Worm (Caenorhabditis elegans) whole organism, L4 larva: ENCODE data around the gene M01A8.1.

Experiments
- F10B5.3 ChIP-seq: sonication (generic microtip); optimal IDR thresholded peaks from 2 replicates; lab custom pipeline; 2016; ENCODE audit warnings: mild to moderate bottlenecking, missing genetic modification characterization, missing compliant biosample characterization
- Y48G9A.11 ChIP-seq: fragments of 200-800 bp; sonication (Bioruptor generic); IDR thresholded peaks from 2 replicates; pipeline ENCODE4 v1.3.6; 2022; ENCODE audit warnings: missing genetic modification reagents, missing genetic modification characterization, missing compliant biosample characterization
- aha-1 ChIP-seq: fragments of 150-350 bp; peaks from one replicate; lab custom pipeline; 2014; ENCODE audit warnings: missing biosample characterization, missing genetic modification characterization
- aly-2 ChIP-seq: sonication (generic microtip); optimal IDR thresholded peaks from 2 replicates; lab custom pipeline; 2018; ENCODE audit warnings: missing biosample characterization, missing genetic modification characterization
- ama-1 ChIP-seq: fragments of 150-350 bp; optimal IDR thresholded peaks from 2 replicates; lab custom pipeline; 2014; ENCODE audit warnings: inconsistent platforms, mixed read lengths
- ceh-28 ChIP-seq: fragments of 150-350 bp; optimal IDR thresholded peaks from 2 replicates; lab custom pipeline; 2014; ENCODE audit warnings: missing biosample characterization, missing genetic modification reagents, missing genetic modification characterization
- ces-1 ChIP-seq: fragments of 150-350 bp; sonication (generic microtip); optimal IDR thresholded peaks from 4 replicates; lab custom pipeline; 2014; ENCODE audit warnings: missing biosample characterization, missing genetic modification reagents, missing genetic modification characterization
- daf-16 ChIP-seq, 3 experiments: sonication (generic microtip); optimal IDR thresholded peaks; 2 replicates each; lab custom pipeline; 2016 to 2017; ENCODE audit warnings: missing genetic modification characterization in 3 of 3, missing genetic modification reagents in 3 of 3, mild to moderate bottlenecking in 2 of 3, missing compliant biosample characterization in 2 of 3, missing biosample characterization in 1 of 3, moderate library complexity in 1 of 3
- dmd-6 ChIP-seq: fragments of 200-800 bp; sonication (Bioruptor generic); IDR thresholded peaks from 2 replicates; pipeline ENCODE4 v1.3.6; 2022; ENCODE audit warnings: missing genetic modification reagents, missing genetic modification characterization, missing compliant biosample characterization
- dve-1 ChIP-seq: sonication (generic microtip); optimal IDR thresholded peaks from 2 replicates; lab custom pipeline; 2017; ENCODE audit warnings: antibody characterized with exemption, mild to moderate bottlenecking, missing genetic modification characterization, missing compliant biosample characterization; ENCODE audit not compliant: insufficient read depth
- fkh-10 ChIP-seq: fragments of 150-350 bp; optimal IDR thresholded peaks from 2 replicates; lab custom pipeline; 2014; ENCODE audit warnings: missing biosample characterization, missing genetic modification reagents, missing genetic modification characterization
- hif-1 ChIP-seq, 2 experiments: sonication (generic microtip); optimal IDR thresholded peaks; 2 replicates each; lab custom pipeline; 2016 to 2017; ENCODE audit warnings: missing compliant biosample characterization in 2 of 2, missing genetic modification characterization in 2 of 2, missing genetic modification reagents in 2 of 2, missing genotype in 2 of 2, mild to moderate bottlenecking in 1 of 2
- hlh-11 ChIP-seq: fragments of 200-800 bp; sonication (Bioruptor generic); optimal IDR thresholded peaks from 2 replicates; lab custom pipeline; 2018; ENCODE audit warnings: mild to moderate bottlenecking, missing genetic modification characterization, missing compliant biosample characterization
- hlh-30 ChIP-seq: sonication (generic microtip); optimal IDR thresholded peaks from 2 replicates; lab custom pipeline; 2017; ENCODE audit warnings: antibody characterized with exemption, mild to moderate bottlenecking, missing genetic modification characterization, missing compliant biosample characterization; ENCODE audit not compliant: insufficient read depth
- lim-7 ChIP-seq: fragments of 200-800 bp; sonication (Bioruptor generic); IDR thresholded peaks from 2 replicates; pipeline ENCODE4 v1.3.6; 2022; ENCODE audit warnings: missing genetic modification characterization, missing compliant biosample characterization
- lin-1 ChIP-seq: fragments of 200-800 bp; sonication (Bioruptor generic); IDR thresholded peaks from 2 replicates; pipeline ENCODE4 v1.3.6; 2022; ENCODE audit warnings: missing genetic modification reagents, missing genetic modification characterization, missing compliant biosample characterization
- lin-15B ChIP-seq: fragments of 150-350 bp; sonication (generic microtip); optimal IDR thresholded peaks from 3 replicates; lab custom pipeline; 2014; ENCODE audit warnings: missing biosample characterization, missing genetic modification characterization
- lir-3 ChIP-seq: sonication (generic microtip); optimal IDR thresholded peaks from 2 replicates; lab custom pipeline; 2016; ENCODE audit warnings: mild to moderate bottlenecking, missing genetic modification characterization, missing compliant biosample characterization
- lsy-2 ChIP-seq, 2 experiments: fragments of 150-350 bp in 1 of 2; sonication (generic microtip) in 1 of 2; optimal IDR thresholded peaks; 2 replicates each; lab custom pipeline; 2014 to 2017; ENCODE audit warnings: missing biosample characterization in 2 of 2, missing genetic modification characterization in 2 of 2
- madf-5 ChIP-seq, 2 experiments: fragments of 200-800 bp; sonication (Bioruptor generic); IDR thresholded peaks; 2 replicates each; pipeline ENCODE4 v1.3.6; 2022; ENCODE audit warnings: missing compliant biosample characterization in 2 of 2, missing genetic modification characterization in 2 of 2
- mdl-1 ChIP-seq, 2 experiments: fragments of 150-350 bp in 1 of 2; sonication (generic microtip) in 1 of 2; optimal IDR thresholded peaks; 2 replicates each; lab custom pipeline; 2014 to 2017; ENCODE audit warnings: missing biosample characterization in 2 of 2, missing genetic modification characterization in 2 of 2
- mep-1 ChIP-seq: fragments of 150-350 bp; sonication (generic microtip); optimal IDR thresholded peaks from 3 replicates; lab custom pipeline; 2014; ENCODE audit warnings: missing biosample characterization, missing genetic modification characterization
- mxl-2 ChIP-seq: fragments of 200-800 bp; sonication (Bioruptor generic); conservative IDR thresholded peaks from 2 replicates; pipeline ENCODE4 v1.3.6; 2022; ENCODE audit warnings: missing genetic modification reagents, missing genetic modification characterization, missing compliant biosample characterization
- nhr-102 ChIP-seq: sonication (generic microtip); optimal IDR thresholded peaks from 2 replicates; lab custom pipeline; 2016; ENCODE audit warnings: mild to moderate bottlenecking, missing genetic modification characterization, moderate library complexity, missing compliant biosample characterization
- nhr-111 ChIP-seq: fragments of 200-800 bp; sonication (Bioruptor generic); optimal IDR thresholded peaks from 2 replicates; lab custom pipeline; 2018; ENCODE audit warnings: mild to moderate bottlenecking, missing genetic modification characterization, missing compliant biosample characterization
- nhr-25 ChIP-seq: sonication (generic microtip); optimal IDR thresholded peaks from 2 replicates; lab custom pipeline; 2017; ENCODE audit warnings: missing genetic modification characterization, mild to moderate bottlenecking, missing compliant biosample characterization, antibody characterized with exemption, moderate library complexity, borderline replicate concordance; ENCODE audit not compliant: insufficient read depth
- nhr-28 ChIP-seq: fragments of 150-350 bp; optimal IDR thresholded peaks from 2 replicates; lab custom pipeline; 2014; ENCODE audit warnings: missing biosample characterization, missing genetic modification characterization
- nhr-48 ChIP-seq: sonication (generic microtip); optimal IDR thresholded peaks from 2 replicates; lab custom pipeline; 2016; ENCODE audit warnings: mild to moderate bottlenecking, missing genetic modification characterization, missing compliant biosample characterization
- nhr-6 ChIP-seq: fragments of 150-350 bp; optimal IDR thresholded peaks from 2 replicates; lab custom pipeline; 2014; ENCODE audit warnings: missing biosample characterization, missing genetic modification characterization
- nhr-77 ChIP-seq: fragments of 150-350 bp; optimal IDR thresholded peaks from 2 replicates; lab custom pipeline; 2014; ENCODE audit warnings: missing biosample characterization, missing genetic modification characterization
- pqm-1 ChIP-seq: sonication (generic microtip); optimal IDR thresholded peaks from 2 replicates; lab custom pipeline; 2017; ENCODE audit warnings: missing biosample characterization, missing genetic modification characterization
- rbr-2 ChIP-seq: sonication (generic microtip); optimal IDR thresholded peaks from 2 replicates; lab custom pipeline; 2016; ENCODE audit warnings: missing genotype, missing genetic modification characterization, missing compliant biosample characterization
- sdz-12 ChIP-seq: fragments of 200-800 bp; sonication (Bioruptor generic); optimal IDR thresholded peaks from 2 replicates; lab custom pipeline; 2018; ENCODE audit warnings: mild to moderate bottlenecking, missing genetic modification characterization, missing compliant biosample characterization
- snpc-4 ChIP-seq: fragments of 150-350 bp; optimal IDR thresholded peaks from 2 replicates; lab custom pipeline; 2014; ENCODE audit warnings: missing biosample characterization, missing genetic modification characterization
- spr-3 ChIP-seq: fragments of 200-800 bp; sonication (Bioruptor generic); optimal IDR thresholded peaks from 2 replicates; lab custom pipeline; 2018; ENCODE audit warnings: mild to moderate bottlenecking, missing genetic modification characterization, missing compliant biosample characterization
- unc-130 ChIP-seq: sonication (generic microtip); optimal IDR thresholded peaks from 2 replicates; lab custom pipeline; 2016; ENCODE audit warnings: missing genetic modification reagents, missing genetic modification characterization, missing compliant biosample characterization
- unc-62 ChIP-seq, 3 experiments: fragments of 150-350 bp in 1 of 3; sonication (generic microtip); optimal IDR thresholded peaks in 2 of 3; peaks in 1 of 3; 1 replicate in 1 of 3; 2 replicates in 2 of 3; lab custom pipeline; 2014 to 2017; ENCODE audit warnings: missing biosample characterization in 3 of 3, missing genetic modification characterization in 3 of 3, missing genetic modification reagents in 3 of 3, missing genotype in 1 of 3
- vab-7 ChIP-seq: fragments of 200-800 bp; sonication (Bioruptor generic); IDR thresholded peaks from 2 replicates; pipeline ENCODE4 v1.3.6; 2022; ENCODE audit warnings: missing genetic modification reagents, missing genetic modification characterization, missing compliant biosample characterization
- zag-1 ChIP-seq: fragments of 150-350 bp; optimal IDR thresholded peaks from 2 replicates; lab custom pipeline; 2014; ENCODE audit warnings: missing biosample characterization, missing genetic modification characterization
- zfp-2 ChIP-seq: sonication (generic microtip); optimal IDR thresholded peaks from 2 replicates; lab custom pipeline; 2016; ENCODE audit warnings: mild to moderate bottlenecking, missing genetic modification characterization, missing compliant biosample characterization
- ztf-7 ChIP-seq: fragments of 150-350 bp; optimal IDR thresholded peaks from 2 replicates; lab custom pipeline; 2014; ENCODE audit warnings: missing biosample characterization, missing genetic modification characterization

M01A8.1 gene

ce11 chrIII:9254988-9255387 is 2.1 kb upstream of the M01A8.1 start (continued):
- TF ChIP-seq spr-3 (GFP tag; lab: Kevin White, UChicago) (no peak), hif-1 (tag; optimal IDR thresholded peaks at IDR 0.05; lab: Kevin White, UChicago) (peak in 1 of 2 experiments; percentile 26), zag-1 (tag; lab: Kevin White, UChicago) (no peak), daf-16 (GFP tag; optimal IDR thresholded peaks at IDR 0.05; lab: Kevin White, UChicago) (no peak), daf-16 (tag; optimal IDR thresholded peaks at IDR 0.05; lab: Kevin White, UChicago) (peak; percentile 63), F10B5.3 (tag; lab: Kevin White, UChicago) (no peak), madf-5 (GFP tag; IDR thresholded peaks at IDR 0.05; lab: Robert Waterston, UW) (no peak), Y48G9A.11 (GFP tag; lab: Robert Waterston, UW) (no peak), nhr-25 (tag; lab: Kevin White, UChicago) (no peak), aly-2 (tag; lab: Kevin White, UChicago) (no peak), ztf-7 (tag; lab: Kevin White, UChicago) (no peak), lin-1 (GFP tag; lab: Robert Waterston, UW) (no peak), mdl-1 (tag; optimal IDR thresholded peaks at IDR 0.05; lab: Kevin White, UChicago) (no peak), rbr-2 (tag; lab: Kevin White, UChicago) (no peak), nhr-102 (peak; percentile 20), dmd-6 (GFP tag; lab: Robert Waterston, UW) (no peak; the same call in 1 of the 2 replicates), pqm-1 (peak; percentile 61), ces-1 (GFP tag; lab: Kevin White, UChicago) (no peak), snpc-4 (tag; lab: Kevin White, UChicago) (no peak), vab-7 (GFP tag; lab: Robert Waterston, UW) (no peak), nhr-48 (tag; lab: Kevin White, UChicago) (no peak), nhr-111 (GFP tag; lab: Kevin White, UChicago) (no peak), mep-1 (tag; lab: Kevin White, UChicago) (no peak), hlh-30 (tag; lab: Kevin White, UChicago) (peak; percentile 51), nhr-6 (no peak)
- TF ChIP-seq, all 104 proteins: peak for 10

DNA sequence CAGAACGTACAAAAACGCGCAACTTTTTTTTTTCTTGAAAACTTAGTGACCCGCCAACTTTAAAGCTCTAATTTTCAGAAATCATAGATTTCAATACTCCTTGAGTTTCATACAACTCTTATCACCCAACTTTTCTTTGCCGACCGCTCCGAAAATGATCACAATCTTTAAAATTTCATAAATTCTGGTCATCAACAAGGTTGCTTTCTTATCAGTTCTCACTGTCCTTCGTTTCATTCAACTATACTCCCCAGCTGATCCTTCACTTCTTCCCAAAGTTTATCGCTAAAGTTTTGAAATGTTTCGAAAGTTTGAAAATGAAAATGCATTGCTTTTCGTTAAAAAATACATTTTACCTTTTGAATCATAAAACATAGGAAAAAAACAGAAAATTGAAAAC is 1.3 kb upstream of the M01A8.1 start:
- TF ChIP-seq pqm-1 (peak; percentile 88), nhr-28 (tag; lab: Kevin White, UChicago) (peak; percentile 62), hlh-11 (peak; percentile 63), fkh-10 (no peak), dve-1 (tag; lab: Kevin White, UChicago) (peak; percentile 58), sdz-12 (GFP tag; lab: Kevin White, UChicago) (no peak), dmd-6 (GFP tag; lab: Robert Waterston, UW) (peak; percentile 68), nhr-77 (tag; lab: Kevin White, UChicago) (peak; percentile 3), daf-16 (GFP tag; optimal IDR thresholded peaks at IDR 0.05; lab: Kevin White, UChicago) (no peak), daf-16 (tag; optimal IDR thresholded peaks at IDR 0.05; lab: Kevin White, UChicago) (peak; percentile 85), ceh-28 (tag; lab: Kevin White, UChicago) (no peak), hlh-30 (tag; lab: Kevin White, UChicago) (peak; percentile 28)

DNA sequence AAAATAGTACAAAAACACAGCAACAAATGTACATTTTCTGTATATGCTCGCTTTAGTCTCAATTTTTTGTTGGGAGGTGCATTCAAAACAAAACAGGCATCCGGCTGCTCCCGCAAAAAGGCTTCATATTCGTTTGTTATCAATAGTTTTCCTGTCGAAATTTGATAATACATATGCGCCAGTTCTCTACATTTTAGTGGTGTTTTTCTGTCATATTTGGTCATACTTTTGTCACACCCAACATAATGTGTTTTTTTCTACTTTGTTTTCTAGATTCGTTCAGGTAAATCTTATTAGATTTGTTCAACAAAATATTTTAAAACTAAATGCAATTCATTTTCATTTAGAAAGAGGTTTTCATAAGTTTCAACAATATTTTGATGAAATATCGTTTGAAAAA is 1.4 kb downstream of the M01A8.1 start:
- TF ChIP-seq lsy-2 (tag; optimal IDR thresholded peaks at IDR 0.05; lab: Kevin White, UChicago) (no peak), nhr-48 (tag; lab: Kevin White, UChicago) (no peak), vab-7 (GFP tag; lab: Robert Waterston, UW) (no peak), nhr-77 (tag; lab: Kevin White, UChicago) (no peak), aha-1 (peak; percentile 96), sdz-12 (GFP tag; lab: Kevin White, UChicago) (no peak), unc-62 (GFP tag; optimal IDR thresholded peaks at IDR 0.05 in 1 of 2; lab: Kevin White, UChicago) (no peak), unc-62 (tag; optimal IDR thresholded peaks at IDR 0.05; lab: Kevin White, UChicago) (no peak), lin-15B (tag; lab: Kevin White, UChicago) (no peak), mxl-2 (no peak), pqm-1 (peak; percentile 20), hlh-30 (tag; lab: Kevin White, UChicago) (no peak), dve-1 (tag; lab: Kevin White, UChicago) (peak; percentile 26), ztf-7 (tag; lab: Kevin White, UChicago) (no peak), ama-1 (lab: Kevin White, UChicago) (no peak), nhr-28 (tag; lab: Kevin White, UChicago) (peak; percentile 40), dmd-6 (GFP tag; lab: Robert Waterston, UW) (peak; percentile 28; the same call in 1 of the 2 replicates), daf-16 (GFP tag; optimal IDR thresholded peaks at IDR 0.05; lab: Kevin White, UChicago) (no peak), daf-16 (tag; optimal IDR thresholded peaks at IDR 0.05; lab: Kevin White, UChicago) (peak; percentile 62), madf-5 (GFP tag; IDR thresholded peaks at IDR 0.05; lab: Robert Waterston, UW) (no peak), zfp-2 (no peak), lir-3 (no peak), unc-130 (GFP tag; lab: Kevin White, UChicago) (no peak), lim-7 (GFP tag; lab: Robert Waterston, UW) (no peak), hlh-11 (peak; percentile 37), spr-3 (GFP tag; lab: Kevin White, UChicago) (no peak)
